Worm (Caenorhabditis elegans): ENCODE measurements around the gene act-4.

Gene act-4

DNA sequence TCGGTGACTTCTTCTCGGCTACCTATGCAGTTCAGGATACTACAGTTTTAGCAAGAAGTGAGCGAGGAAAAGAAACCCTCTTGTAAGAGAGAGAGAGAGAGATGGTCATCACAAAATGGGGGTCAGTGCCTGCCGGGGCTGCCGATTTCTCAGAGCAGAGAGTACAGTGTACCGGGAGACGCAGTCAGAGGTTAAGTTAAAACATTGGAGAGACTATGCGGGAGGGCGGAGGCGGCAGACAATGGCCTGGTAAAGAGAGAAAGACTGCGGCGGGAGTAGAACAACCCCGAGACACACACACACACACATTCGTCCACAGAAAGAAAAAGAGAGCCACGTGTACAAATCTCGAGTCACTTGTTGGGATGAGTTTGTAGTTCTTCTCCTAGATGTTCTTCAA is 11.0 kb downstream of the act-4 start (continued):
- TF ChIP-seq cey-2 (tag; optimal IDR thresholded peaks at IDR 0.05; ENCODE audit: borderline replicate concordance, insufficient read depth) (no peak), nhr-41 (GFP tag; IDR thresholded peaks at IDR 0.05) (no peak)

DNA sequence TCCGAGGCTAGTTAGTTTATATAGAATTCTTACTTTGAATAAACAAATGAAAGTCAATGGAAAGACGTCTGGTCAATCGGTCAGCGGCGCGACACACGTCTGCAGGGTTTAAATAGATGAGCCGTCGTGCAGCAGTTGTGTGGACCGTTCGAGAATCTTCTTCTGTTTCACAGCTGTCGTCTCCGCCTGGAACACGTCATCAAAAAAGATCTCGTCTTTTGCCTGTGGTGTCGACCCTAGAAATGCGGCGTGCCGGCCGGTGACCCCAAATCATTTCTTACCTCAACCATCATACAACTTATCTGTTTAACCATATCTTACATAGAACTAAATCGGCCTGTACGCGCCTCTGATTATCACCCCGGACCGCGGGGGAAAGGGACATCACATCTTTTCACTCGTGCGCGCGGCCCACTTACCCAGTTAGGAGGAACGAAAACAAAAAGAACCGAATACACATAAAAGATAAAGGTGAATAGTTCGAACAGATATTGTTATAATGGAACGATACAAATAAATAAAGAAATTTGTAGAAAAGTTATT is 11.7 kb downstream of the act-4 start:
- TF ChIP-seq ceh-44 (GFP tag; IDR thresholded peaks at IDR 0.05), result no peak
- peak; percentile 66 for TF ChIP-seq hlh-11 (tag; optimal IDR thresholded peaks at IDR 0.05)
- no peak for TF ChIP-seq ztf-11 (tag; optimal IDR thresholded peaks at IDR 0.05)
- TF ChIP-seq zag-1 (tag; optimal IDR thresholded peaks at IDR 0.05), result no peak
- peak; percentile 12 for TF ChIP-seq mxl-3 (GFP tag; optimal IDR thresholded peaks at IDR 0.05)
- no peak for TF ChIP-seq set-16 (GFP tag; IDR thresholded peaks at IDR 0.05)
- TF ChIP-seq snpc-1.2 (GFP tag; IDR thresholded peaks at IDR 0.05), result no peak
- TF ChIP-seq aha-1 (tag), result no peak
- TF ChIP-seq lin-1 (GFP tag; IDR thresholded peaks at IDR 0.05), result no peak
- TF ChIP-seq unc-62 (GFP tag; optimal IDR thresholded peaks at IDR 0.05 in 1 of 2), result peak in 1 of 2 experiments; percentile 93
- TF ChIP-seq unc-62 (tag; optimal IDR thresholded peaks at IDR 0.05), result no peak
- TF ChIP-seq sdz-12 (GFP tag; optimal IDR thresholded peaks at IDR 0.05), result no peak
- no peak for TF ChIP-seq madf-5 (GFP tag; IDR thresholded peaks at IDR 0.05)
- no peak for TF ChIP-seq Y105C5A.15 (GFP tag; IDR thresholded peaks at IDR 0.05)
- no peak for TF ChIP-seq snpc-4 (tag; optimal IDR thresholded peaks at IDR 0.05)
- no peak for TF ChIP-seq nhr-42 (GFP tag; IDR thresholded peaks at IDR 0.05)
- peak; percentile 42 for TF ChIP-seq hlh-30 (tag; optimal IDR thresholded peaks at IDR 0.05; ENCODE audit: insufficient read depth)
- no peak for TF ChIP-seq tra-1 (GFP tag; IDR thresholded peaks at IDR 0.05)
- TF ChIP-seq skn-1 (tag; optimal IDR thresholded peaks at IDR 0.05), result no peak
- peak; percentile 8; the same call in 1 of the 2 replicates for TF ChIP-seq hmg-1.1 (GFP tag; IDR thresholded peaks at IDR 0.05)
- TF ChIP-seq D1046.2 (GFP tag; IDR thresholded peaks at IDR 0.05), result no peak
- TF ChIP-seq zip-2 (tag; optimal IDR thresholded peaks at IDR 0.05), result no peak
- TF ChIP-seq daf-16 (GFP tag; optimal IDR thresholded peaks at IDR 0.05), result peak in 1 of 2 experiments; percentile 46
- TF ChIP-seq daf-16 (tag; optimal IDR thresholded peaks at IDR 0.05), result no peak

DNA sequence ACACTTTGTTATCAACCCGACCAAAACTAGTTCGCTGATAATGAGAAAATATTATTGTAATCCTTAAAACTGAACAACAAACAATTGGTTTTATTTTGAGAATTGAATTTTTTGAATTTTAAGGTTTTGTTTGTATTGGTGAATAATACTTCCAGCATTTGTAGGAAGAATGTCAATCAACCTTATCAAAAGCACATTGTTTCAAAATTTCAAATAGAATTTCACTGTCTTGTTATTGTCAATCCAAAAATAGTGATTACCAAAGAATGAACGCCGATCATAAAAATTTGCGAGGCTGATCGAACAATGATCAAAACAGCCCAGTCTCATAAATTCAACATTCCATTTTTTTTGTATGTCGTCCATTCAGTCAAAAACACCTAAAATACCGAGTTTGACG is 14.1 kb downstream of the act-4 start:
- no peak for TF ChIP-seq ztf-7 (tag; optimal IDR thresholded peaks at IDR 0.05)
- TF ChIP-seq nhr-76 (tag; optimal IDR thresholded peaks at IDR 0.05), result no peak
- TF ChIP-seq cey-2 (tag; optimal IDR thresholded peaks at IDR 0.05; ENCODE audit: borderline replicate concordance, insufficient read depth), result no peak
- no peak for TF ChIP-seq nhr-237 (tag; optimal IDR thresholded peaks at IDR 0.05)
- no peak for TF ChIP-seq egl-43 (GFP tag; IDR thresholded peaks at IDR 0.05)
- TF ChIP-seq php-3 (GFP tag; IDR thresholded peaks at IDR 0.05), result peak; percentile 63
- TF ChIP-seq lin-1 (GFP tag; IDR thresholded peaks at IDR 0.05), result no peak
- no peak for TF ChIP-seq unc-130 (GFP tag; optimal IDR thresholded peaks at IDR 0.05)
- TF ChIP-seq daf-12 (tag; optimal IDR thresholded peaks at IDR 0.05), result no peak
- TF ChIP-seq nhr-10 (tag; optimal IDR thresholded peaks at IDR 0.05), result no peak
- TF ChIP-seq vab-7 (GFP tag; IDR thresholded peaks at IDR 0.05), result no peak
- TF ChIP-seq egl-27 (tag; optimal IDR thresholded peaks at IDR 0.05), result no peak
- TF ChIP-seq tra-1 (GFP tag; IDR thresholded peaks at IDR 0.05), result peak; percentile 80
- peak; percentile 28 for TF ChIP-seq hlh-11 (tag; optimal IDR thresholded peaks at IDR 0.05)
- TF ChIP-seq dve-1 (tag; optimal IDR thresholded peaks at IDR 0.05; ENCODE audit: insufficient read depth), result peak; percentile 77
- peak; percentile 86 for TF ChIP-seq dmd-6 (GFP tag; IDR thresholded peaks at IDR 0.05)
- TF ChIP-seq daf-16 (GFP tag; optimal IDR thresholded peaks at IDR 0.05), result no peak
- peak; percentile 69 for TF ChIP-seq daf-16 (tag; optimal IDR thresholded peaks at IDR 0.05)
- no peak for TF ChIP-seq lin-15B (tag; optimal IDR thresholded peaks at IDR 0.05)
- TF ChIP-seq mdt-29 (GFP tag; IDR thresholded peaks at IDR 0.05), result no peak
- no peak for TF ChIP-seq hmg-1.1 (GFP tag; IDR thresholded peaks at IDR 0.05)
- TF ChIP-seq skn-1 (tag; optimal IDR thresholded peaks at IDR 0.05), result no peak
- peak; percentile 33 for TF ChIP-seq aha-1 (tag)
- no peak for TF ChIP-seq nhr-25 (tag; optimal IDR thresholded peaks at IDR 0.05; ENCODE audit: borderline replicate concordance, insufficient read depth)
